Worm (Caenorhabditis elegans) whole organism, L4 larva: ENCODE measurements around the gene F38B6.2.

Source experiments
- D1046.2 ChIP-seq: fragments of 200-800 bp; sonication (Bioruptor generic); IDR thresholded peaks from 2 replicates; pipeline ENCODE4 v1.3.6; 2022; ENCODE audit warnings: missing genetic modification characterization, missing compliant biosample characterization
- F37D6.2 ChIP-seq: sonication (generic microtip); optimal IDR thresholded peaks from 2 replicates; lab custom pipeline; 2016; ENCODE audit warnings: mild to moderate bottlenecking, missing genetic modification characterization, missing compliant biosample characterization
- Y5F2A.4 ChIP-seq: fragments of 200-800 bp; sonication (Bioruptor generic); optimal IDR thresholded peaks from 2 replicates; lab custom pipeline; 2018; ENCODE audit warnings: mild to moderate bottlenecking, missing genetic modification characterization, missing compliant biosample characterization
- ZK546.5 ChIP-seq, 2 experiments: sonication (generic microtip); optimal IDR thresholded peaks; 2 replicates each; lab custom pipeline; 2017; ENCODE audit warnings: missing biosample characterization in 2 of 2, missing genetic modification characterization in 2 of 2
- ama-1 ChIP-seq: fragments of 150-350 bp; optimal IDR thresholded peaks from 2 replicates; lab custom pipeline; 2014; ENCODE audit warnings: inconsistent platforms, mixed read lengths
- attf-4 ChIP-seq: sonication (generic microtip); optimal IDR thresholded peaks from 3 replicates; lab custom pipeline; 2017; ENCODE audit warnings: missing biosample characterization, missing genetic modification characterization
- ceh-20 ChIP-seq: fragments of 200-800 bp; sonication (Bioruptor generic); IDR thresholded peaks from 2 replicates; pipeline ENCODE4 v1.3.6; 2022; ENCODE audit warnings: missing genetic modification reagents, missing genetic modification characterization, missing compliant biosample characterization
- ceh-28 ChIP-seq: fragments of 150-350 bp; optimal IDR thresholded peaks from 2 replicates; lab custom pipeline; 2014; ENCODE audit warnings: missing biosample characterization, missing genetic modification reagents, missing genetic modification characterization
- ces-1 ChIP-seq: fragments of 150-350 bp; sonication (generic microtip); optimal IDR thresholded peaks from 4 replicates; lab custom pipeline; 2014; ENCODE audit warnings: missing biosample characterization, missing genetic modification reagents, missing genetic modification characterization
- daf-16 ChIP-seq, 3 experiments: sonication (generic microtip); optimal IDR thresholded peaks; 2 replicates each; lab custom pipeline; 2016 to 2017; ENCODE audit warnings: missing genetic modification characterization in 3 of 3, missing genetic modification reagents in 3 of 3, mild to moderate bottlenecking in 2 of 3, missing compliant biosample characterization in 2 of 3, missing biosample characterization in 1 of 3, moderate library complexity in 1 of 3
- daf-8 ChIP-seq: fragments of 200-800 bp; sonication (Bioruptor generic); IDR thresholded peaks from 2 replicates; pipeline ENCODE4 v1.3.6; 2022; ENCODE audit warnings: missing genetic modification characterization, missing compliant biosample characterization
- dmd-6 ChIP-seq: fragments of 200-800 bp; sonication (Bioruptor generic); IDR thresholded peaks from 2 replicates; pipeline ENCODE4 v1.3.6; 2022; ENCODE audit warnings: missing genetic modification reagents, missing genetic modification characterization, missing compliant biosample characterization
- dpl-1 ChIP-seq: fragments of 150-350 bp; optimal IDR thresholded peaks from 2 replicates; lab custom pipeline; 2014; ENCODE audit warnings: missing biosample characterization, missing genetic modification reagents, missing genetic modification characterization
- dve-1 ChIP-seq: sonication (generic microtip); optimal IDR thresholded peaks from 2 replicates; lab custom pipeline; 2017; ENCODE audit warnings: antibody characterized with exemption, mild to moderate bottlenecking, missing genetic modification characterization, missing compliant biosample characterization; ENCODE audit not compliant: insufficient read depth
- fkh-10 ChIP-seq: fragments of 150-350 bp; optimal IDR thresholded peaks from 2 replicates; lab custom pipeline; 2014; ENCODE audit warnings: missing biosample characterization, missing genetic modification reagents, missing genetic modification characterization
- gei-8 ChIP-seq: fragments of 200-800 bp; sonication (Bioruptor generic); optimal IDR thresholded peaks from 2 replicates; lab custom pipeline; 2018; ENCODE audit warnings: mild to moderate bottlenecking, missing genetic modification characterization, missing compliant biosample characterization
- hif-1 ChIP-seq, 2 experiments: sonication (generic microtip); optimal IDR thresholded peaks; 2 replicates each; lab custom pipeline; 2016 to 2017; ENCODE audit warnings: missing compliant biosample characterization in 2 of 2, missing genetic modification characterization in 2 of 2, missing genetic modification reagents in 2 of 2, missing genotype in 2 of 2, mild to moderate bottlenecking in 1 of 2
- hlh-11 ChIP-seq: fragments of 200-800 bp; sonication (Bioruptor generic); optimal IDR thresholded peaks from 2 replicates; lab custom pipeline; 2018; ENCODE audit warnings: mild to moderate bottlenecking, missing genetic modification characterization, missing compliant biosample characterization
- hlh-30 ChIP-seq: sonication (generic microtip); optimal IDR thresholded peaks from 2 replicates; lab custom pipeline; 2017; ENCODE audit warnings: antibody characterized with exemption, mild to moderate bottlenecking, missing genetic modification characterization, missing compliant biosample characterization; ENCODE audit not compliant: insufficient read depth
- hmg-1.1 ChIP-seq: fragments of 200-800 bp; sonication (Bioruptor generic); IDR thresholded peaks from 2 replicates; pipeline ENCODE4 v1.3.6; 2022; ENCODE audit warnings: missing genetic modification reagents, missing genetic modification characterization, missing compliant biosample characterization
- lim-7 ChIP-seq: fragments of 200-800 bp; sonication (Bioruptor generic); IDR thresholded peaks from 2 replicates; pipeline ENCODE4 v1.3.6; 2022; ENCODE audit warnings: missing genetic modification characterization, missing compliant biosample characterization
- lin-13 ChIP-seq: fragments of 150-350 bp; optimal IDR thresholded peaks from 2 replicates; lab custom pipeline; 2014; ENCODE audit warnings: missing biosample characterization, missing genetic modification reagents, missing genetic modification characterization
- lin-15B ChIP-seq: fragments of 150-350 bp; sonication (generic microtip); optimal IDR thresholded peaks from 3 replicates; lab custom pipeline; 2014; ENCODE audit warnings: missing biosample characterization, missing genetic modification characterization
- madf-5 ChIP-seq, 2 experiments: fragments of 200-800 bp; sonication (Bioruptor generic); IDR thresholded peaks; 2 replicates each; pipeline ENCODE4 v1.3.6; 2022; ENCODE audit warnings: missing compliant biosample characterization in 2 of 2, missing genetic modification characterization in 2 of 2
- mdl-1 ChIP-seq, 2 experiments: fragments of 150-350 bp in 1 of 2; sonication (generic microtip) in 1 of 2; optimal IDR thresholded peaks; 2 replicates each; lab custom pipeline; 2014 to 2017; ENCODE audit warnings: missing biosample characterization in 2 of 2, missing genetic modification characterization in 2 of 2
- mxl-3 ChIP-seq: fragments of 200-800 bp; sonication (Bioruptor generic); optimal IDR thresholded peaks from 2 replicates; lab custom pipeline; 2018; ENCODE audit warnings: mild to moderate bottlenecking, missing genetic modification characterization, missing compliant biosample characterization
- nhr-10 ChIP-seq: fragments of 150-350 bp; optimal IDR thresholded peaks from 2 replicates; lab custom pipeline; 2014; ENCODE audit warnings: missing biosample characterization, missing genetic modification characterization
- nhr-11 ChIP-seq: fragments of 150-350 bp; optimal IDR thresholded peaks from 2 replicates; lab custom pipeline; 2014; ENCODE audit warnings: missing biosample characterization, missing genetic modification characterization
- nhr-237 ChIP-seq: sonication (generic microtip); optimal IDR thresholded peaks from 2 replicates; lab custom pipeline; 2017; ENCODE audit warnings: missing biosample characterization, missing genetic modification characterization
- nhr-28 ChIP-seq: fragments of 150-350 bp; optimal IDR thresholded peaks from 2 replicates; lab custom pipeline; 2014; ENCODE audit warnings: missing biosample characterization, missing genetic modification characterization
- nhr-42 ChIP-seq: fragments of 200-800 bp; sonication (Bioruptor generic); IDR thresholded peaks from 2 replicates; pipeline ENCODE4 v1.3.6; 2022; ENCODE audit warnings: missing genetic modification characterization, missing compliant biosample characterization
- nhr-76 ChIP-seq: fragments of 150-350 bp; optimal IDR thresholded peaks from 2 replicates; lab custom pipeline; 2014; ENCODE audit warnings: missing biosample characterization, missing genetic modification characterization
- php-3 ChIP-seq: fragments of 200-800 bp; sonication (Bioruptor generic); IDR thresholded peaks from 2 replicates; pipeline ENCODE4 v1.3.6; 2022; ENCODE audit warnings: missing genetic modification reagents, missing genetic modification characterization, missing compliant biosample characterization
- pqm-1 ChIP-seq: sonication (generic microtip); optimal IDR thresholded peaks from 2 replicates; lab custom pipeline; 2017; ENCODE audit warnings: missing biosample characterization, missing genetic modification characterization
- rbr-2 ChIP-seq: sonication (generic microtip); optimal IDR thresholded peaks from 2 replicates; lab custom pipeline; 2016; ENCODE audit warnings: missing genotype, missing genetic modification characterization, missing compliant biosample characterization
- saeg-2 ChIP-seq: fragments of 200-800 bp; sonication (Bioruptor generic); IDR thresholded peaks from 2 replicates; pipeline ENCODE4 v1.3.6; 2022; ENCODE audit warnings: missing genetic modification reagents, missing genetic modification characterization, missing compliant biosample characterization
- sdz-12 ChIP-seq: fragments of 200-800 bp; sonication (Bioruptor generic); optimal IDR thresholded peaks from 2 replicates; lab custom pipeline; 2018; ENCODE audit warnings: mild to moderate bottlenecking, missing genetic modification characterization, missing compliant biosample characterization
- set-16 ChIP-seq: fragments of 200-800 bp; sonication (Bioruptor generic); IDR thresholded peaks from 2 replicates; pipeline ENCODE4 v1.3.6; 2022; ENCODE audit warnings: missing genetic modification reagents, missing genetic modification characterization, missing compliant biosample characterization
- skn-1 ChIP-seq: fragments of 150-350 bp; optimal IDR thresholded peaks from 2 replicates; lab custom pipeline; 2014; ENCODE audit warnings: missing biosample characterization, missing genetic modification characterization
- snpc-1.2 ChIP-seq: fragments of 200-800 bp; sonication (Bioruptor generic); IDR thresholded peaks from 2 replicates; pipeline ENCODE4 v1.3.6; 2022; ENCODE audit warnings: missing genetic modification reagents, missing genetic modification characterization, missing compliant biosample characterization
- snpc-4 ChIP-seq: fragments of 150-350 bp; optimal IDR thresholded peaks from 2 replicates; lab custom pipeline; 2014; ENCODE audit warnings: missing biosample characterization, missing genetic modification characterization
- spr-3 ChIP-seq: fragments of 200-800 bp; sonication (Bioruptor generic); optimal IDR thresholded peaks from 2 replicates; lab custom pipeline; 2018; ENCODE audit warnings: mild to moderate bottlenecking, missing genetic modification characterization, missing compliant biosample characterization
- unc-39 ChIP-seq: sonication (generic microtip); optimal IDR thresholded peaks from 2 replicates; lab custom pipeline; 2017; ENCODE audit warnings: missing biosample characterization, missing genetic modification characterization
- unc-62 ChIP-seq, 3 experiments: fragments of 150-350 bp in 1 of 3; sonication (generic microtip); optimal IDR thresholded peaks in 2 of 3; peaks in 1 of 3; 1 replicate in 1 of 3; 2 replicates in 2 of 3; lab custom pipeline; 2014 to 2017; ENCODE audit warnings: missing biosample characterization in 3 of 3, missing genetic modification characterization in 3 of 3, missing genetic modification reagents in 3 of 3, missing genotype in 1 of 3
- zag-1 ChIP-seq: fragments of 150-350 bp; optimal IDR thresholded peaks from 2 replicates; lab custom pipeline; 2014; ENCODE audit warnings: missing biosample characterization, missing genetic modification characterization

F38B6.2 gene

DNA sequence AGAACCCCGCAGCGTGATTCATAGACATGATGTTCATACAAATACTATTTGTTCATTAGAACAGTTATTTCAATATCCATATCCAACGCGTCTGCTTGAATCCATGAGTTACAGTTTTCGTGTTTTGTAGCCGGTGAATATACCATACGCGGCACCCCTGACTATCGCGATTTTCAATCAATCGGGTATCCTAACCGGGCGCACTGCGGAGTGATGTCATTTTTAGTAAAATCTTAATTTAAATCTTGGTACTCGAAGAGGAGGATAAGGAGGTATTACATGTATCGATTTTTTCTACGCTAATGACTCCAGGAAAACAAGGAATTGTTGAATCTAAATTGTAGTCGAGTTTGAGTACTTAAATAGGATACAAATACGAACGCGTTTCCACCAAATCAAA is 29.0 kb upstream of the F38B6.2 start:
- TF ChIP-seq madf-5 (GFP tag; IDR thresholded peaks at IDR 0.05; lab: Robert Waterston, UW) (no peak), D1046.2 (GFP tag; lab: Robert Waterston, UW) (no peak), unc-39 (no peak), ceh-28 (tag; lab: Kevin White, UChicago) (no peak), nhr-237 (no peak), ceh-20 (GFP tag; lab: Robert Waterston, UW) (no peak), daf-8 (GFP tag; lab: Robert Waterston, UW) (no peak), skn-1 (tag; lab: Kevin White, UChicago) (no peak), snpc-4 (tag; lab: Kevin White, UChicago) (no peak), mxl-3 (GFP tag; lab: Kevin White, UChicago) (no peak), gei-8 (GFP tag; lab: Kevin White, UChicago) (no peak), zag-1 (tag; lab: Kevin White, UChicago) (no peak), Y5F2A.4 (GFP tag; lab: Kevin White, UChicago) (no peak), mdl-1 (tag; optimal IDR thresholded peaks at IDR 0.05; lab: Kevin White, UChicago) (no peak), set-16 (no peak), ama-1 (no peak), nhr-10 (tag; lab: Kevin White, UChicago) (no peak), spr-3 (GFP tag; lab: Kevin White, UChicago) (no peak), fkh-10 (no peak), hlh-30 (tag; lab: Kevin White, UChicago) (no peak)
- TF ChIP-seq, all 104 proteins: peak for 0

DNA sequence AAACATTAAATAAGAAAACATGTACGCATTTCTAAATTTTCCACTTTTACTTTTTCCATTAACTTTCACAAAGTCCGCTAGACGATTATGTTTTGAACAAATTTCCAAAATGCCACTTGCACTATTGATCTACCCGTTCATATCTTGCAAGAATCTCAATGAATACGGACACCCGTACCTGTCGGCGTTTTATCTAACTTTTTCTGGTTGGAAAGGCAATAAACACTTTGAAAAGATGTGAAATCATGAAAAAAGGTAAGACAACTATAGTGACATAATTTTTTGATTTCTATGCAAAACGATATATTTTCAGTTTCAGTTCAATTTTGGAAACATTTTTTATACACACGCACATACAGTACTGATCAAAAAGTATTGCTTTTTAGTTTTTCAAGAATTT is 26.6 kb upstream of the F38B6.2 start:
- TF ChIP-seq rbr-2 (no peak), unc-62 (GFP tag; optimal IDR thresholded peaks at IDR 0.05 in 1 of 2; lab: Kevin White, UChicago) (peak in 1 of 2 experiments; percentile 92), unc-62 (tag; optimal IDR thresholded peaks at IDR 0.05; lab: Kevin White, UChicago) (no peak), lin-15B (tag; lab: Kevin White, UChicago) (no peak), snpc-1.2 (GFP tag; lab: Robert Waterston, UW) (no peak), nhr-76 (tag; lab: Kevin White, UChicago) (no peak), attf-4 (tag; lab: Kevin White, UChicago) (no peak), nhr-42 (no peak)
- TF ChIP-seq, all 104 proteins: peak for 1

DNA sequence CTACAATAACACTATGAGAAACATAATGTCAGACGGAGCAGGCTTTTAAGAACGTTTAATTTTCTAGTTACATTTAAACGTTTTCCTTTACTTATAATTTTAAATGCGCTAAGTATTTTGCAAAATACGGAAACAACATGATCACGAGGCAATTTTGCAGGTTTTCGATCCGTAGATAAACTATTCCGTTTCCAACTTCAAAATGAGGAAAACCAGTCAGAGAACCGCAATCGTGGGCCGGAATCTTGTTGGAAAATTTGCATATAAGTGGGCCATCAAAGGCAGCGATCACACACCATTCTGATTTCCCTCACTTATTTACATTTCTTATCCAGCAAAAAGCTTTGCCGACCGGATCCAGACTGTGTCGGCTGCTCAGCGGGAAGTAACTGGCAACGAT is 25.8 kb upstream of the F38B6.2 start, which contains the start of gene col-172:
col-172 (plus strand) TSS at position 301 of the 400 bp plus-strand sequence.
- no peak for TF ChIP-seq sdz-12

DNA sequence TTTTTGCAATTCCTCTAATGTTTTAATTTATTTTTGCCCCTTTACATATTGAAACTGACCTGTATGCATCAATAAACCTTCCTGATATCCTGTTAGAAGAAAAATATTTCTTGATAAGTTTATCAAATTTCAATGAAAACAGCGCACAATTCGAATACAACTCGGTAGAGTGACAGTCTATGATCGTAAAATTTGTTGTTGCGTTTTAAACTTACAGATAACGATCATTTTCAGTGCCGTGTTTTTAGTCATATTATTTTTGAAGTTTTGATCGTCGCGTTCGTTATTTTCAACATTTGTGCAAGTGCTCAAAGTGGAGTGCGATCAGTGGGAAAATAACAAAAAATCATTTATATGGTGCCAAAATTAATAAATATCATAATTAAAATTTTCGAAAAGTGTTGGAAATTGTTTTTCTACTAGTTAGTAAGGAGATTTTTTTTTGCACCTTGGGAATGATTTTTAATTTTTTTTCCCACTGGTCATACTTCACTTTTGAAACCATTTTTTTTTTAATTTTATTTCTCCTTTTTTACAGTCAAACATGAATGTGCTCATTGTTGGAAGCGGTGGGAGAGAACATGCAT is 23.9 kb upstream of the F38B6.2 start, which contains the start of gene F38B6.4:
F38B6.4 (plus strand) TSS at position 537 of the 587 bp plus-strand sequence.
- TF ChIP-seq ceh-20 (GFP tag; lab: Robert Waterston, UW): no peak
- no peak for TF ChIP-seq ZK546.5 (tag; optimal IDR thresholded peaks at IDR 0.05; lab: Kevin White, UChicago)
- no peak for TF ChIP-seq lim-7 (GFP tag; lab: Robert Waterston, UW)
- no peak for TF ChIP-seq ces-1 (GFP tag; lab: Kevin White, UChicago)
- no peak for TF ChIP-seq madf-5 (GFP tag; IDR thresholded peaks at IDR 0.05; lab: Robert Waterston, UW)
- TF ChIP-seq daf-16 (GFP tag; optimal IDR thresholded peaks at IDR 0.05; lab: Kevin White, UChicago): no peak
- peak; percentile 98 for TF ChIP-seq daf-16 (tag; optimal IDR thresholded peaks at IDR 0.05; lab: Kevin White, UChicago)
- TF ChIP-seq php-3 (GFP tag; lab: Robert Waterston, UW): peak; percentile 54; the same call in 1 of the 2 replicates
- TF ChIP-seq nhr-28 (tag; lab: Kevin White, UChicago): peak; percentile 75
- no peak for TF ChIP-seq hif-1 (tag; optimal IDR thresholded peaks at IDR 0.05; lab: Kevin White, UChicago)
- no peak for TF ChIP-seq nhr-42
- TF ChIP-seq saeg-2 (GFP tag; lab: Robert Waterston, UW): no peak
- TF ChIP-seq skn-1 (tag; lab: Kevin White, UChicago): no peak
- TF ChIP-seq hlh-11 (tag; lab: Kevin White, UChicago): peak; percentile 45
- TF ChIP-seq Y5F2A.4 (GFP tag; lab: Kevin White, UChicago): no peak
- peak; percentile 48 for TF ChIP-seq pqm-1 (tag; lab: Kevin White, UChicago)
- TF ChIP-seq dpl-1 (GFP tag; lab: Kevin White, UChicago): no peak
- no peak for TF ChIP-seq attf-4 (tag; lab: Kevin White, UChicago)
- TF ChIP-seq F37D6.2: no peak
- no peak for TF ChIP-seq lin-13 (GFP tag; lab: Kevin White, UChicago)
- TF ChIP-seq dve-1 (tag; lab: Kevin White, UChicago): peak; percentile 81
- no peak for TF ChIP-seq nhr-11 (tag; lab: Kevin White, UChicago)
- peak; percentile 58 for TF ChIP-seq dmd-6 (GFP tag; lab: Robert Waterston, UW)
- no peak for TF ChIP-seq hmg-1.1 (GFP tag; lab: Robert Waterston, UW)
